Fruit fly (Drosophila melanogaster): ENCODE data around the gene CheB38a.

Gene CheB38a

dm6 chr2L:20821249-20822024, 3.1 kb upstream of the CheB38a start (continued):
- TF ChIP-seq CG31441 (GFP tag; IDR thresholded peaks at IDR 0.05) (peak; percentile 27; the same call in 1 of the 2 replicates), Hsf (GFP tag; optimal IDR thresholded peaks at IDR 0.05) (no peak), dmrt11E (tag; optimal IDR thresholded peaks at IDR 0.05) (no peak), CG2202 (tag; optimal IDR thresholded peaks at IDR 0.05) (no peak), salm (tag; optimal IDR thresholded peaks at IDR 0.05) (no peak), pfk (GFP tag; optimal IDR thresholded peaks at IDR 0.05) (no peak), CG4328 (GFP tag; optimal IDR thresholded peaks at IDR 0.05) (no peak), CG14441 (GFP tag; IDR thresholded peaks at IDR 0.05) (no peak), gsb-n (tag; optimal IDR thresholded peaks at IDR 0.05) (no peak), NC2β (GFP tag; optimal IDR thresholded peaks at IDR 0.05) (no peak), CG10654 (GFP tag; optimal IDR thresholded peaks at IDR 0.05) (no peak), chif (GFP tag; optimal IDR thresholded peaks at IDR 0.05) (no peak), Dad (GFP tag; optimal IDR thresholded peaks at IDR 0.05) (no peak), dpn (GFP tag; optimal IDR thresholded peaks at IDR 0.05) (no peak), pros (GFP tag; optimal IDR thresholded peaks at IDR 0.05) (peak; percentile 94), CG16815 (GFP tag; optimal IDR thresholded peaks at IDR 0.05) (no peak), Mes4 (GFP tag; optimal IDR thresholded peaks at IDR 0.05) (no peak), Hr3 (GFP tag; optimal IDR thresholded peaks at IDR 0.05) (no peak), abd-A (tag; optimal IDR thresholded peaks at IDR 0.05) (peak; percentile 97), grau (tag; optimal IDR thresholded peaks at IDR 0.05) (peak; percentile 67), CG31224 (GFP tag; IDR thresholded peaks at IDR 0.05) (peak; percentile 100), CG32532 (GFP tag; IDR thresholded peaks at IDR 0.05) (peak; percentile 56), CG13775 (GFP tag; optimal IDR thresholded peaks at IDR 0.05) (no peak), Gug (GFP tag; IDR thresholded peaks at IDR 0.05) (no peak), HLH3B (GFP tag; IDR thresholded peaks at IDR 0.05) (no peak), so (GFP tag; IDR thresholded peaks at IDR 0.05) (peak; percentile 69; the same call in 1 of the 3 replicates), Atf-2 (GFP tag; optimal IDR thresholded peaks at IDR 0.05) (no peak), CG8944 (GFP tag; optimal IDR thresholded peaks at IDR 0.05) (no peak), CG17612 (GFP tag; IDR thresholded peaks at IDR 0.05) (no peak), CG12071 (GFP tag; optimal IDR thresholded peaks at IDR 0.05) (no peak), D19B (GFP tag; optimal IDR thresholded peaks at IDR 0.05) (no peak), CG14710 (tag; optimal IDR thresholded peaks at IDR 0.05) (peak; percentile 11), CG4404 (GFP tag; IDR thresholded peaks at IDR 0.05) (no peak), kni (GFP tag; optimal IDR thresholded peaks at IDR 0.05) (peak; percentile 90), tll (GFP tag; optimal IDR thresholded peaks at IDR 0.05) (no peak), pb (GFP tag; optimal IDR thresholded peaks at IDR 0.05) (no peak), tgo (GFP tag; IDR thresholded peaks at IDR 0.05) (no peak), HLH4C (GFP tag; IDR thresholded peaks at IDR 0.05; ENCODE audit: partially characterized antibody) (peak; percentile 38; the same call in 1 of the 3 replicates), Sox102F (GFP tag; optimal IDR thresholded peaks at IDR 0.05) (no peak), sens-2 (GFP tag; IDR thresholded peaks at IDR 0.05) (no peak), Dll (GFP tag; IDR thresholded peaks at IDR 0.05; ENCODE audit: partially characterized antibody) (peak; percentile 70; the same call in 3 of the 4 replicates), az2 (GFP tag; optimal IDR thresholded peaks at IDR 0.05) (no peak), CrebB (tag; optimal IDR thresholded peaks at IDR 0.05) (no peak), gcm (GFP tag; optimal IDR thresholded peaks at IDR 0.05) (no peak), mld (GFP tag; IDR thresholded peaks at IDR 0.05; ENCODE audit: partially characterized antibody) (no peak), CkIIα-i1 (GFP tag; IDR thresholded peaks at IDR 0.05) (no peak), CG18262 (tag; optimal IDR thresholded peaks at IDR 0.05) (peak; percentile 14), Dref (GFP tag; IDR thresholded peaks at IDR 0.05) (no peak), CG6683 (GFP tag; optimal IDR thresholded peaks at IDR 0.05) (no peak), trem (tag; optimal IDR thresholded peaks at IDR 0.05) (peak; percentile 14)

Measured in whole organism, embryonic.